Fruit fly (Drosophila melanogaster) whole organism, embryonic: ENCODE data around the gene CG7530.

Source experiments
- Atf-2 ChIP-seq: fragments of 200-800 bp; sonication (Bioruptor generic); optimal IDR thresholded peaks from 2 replicates; lab custom pipeline; 2016; ENCODE audit warnings: missing biosample characterization, missing genetic modification characterization
- Bgb ChIP-seq: fragments of 200-800 bp; sonication (Bioruptor generic); IDR thresholded peaks from 2 replicates; pipeline ENCODE4 v1.3.6; 2022; ENCODE audit warnings: missing biosample characterization, missing genetic modification characterization; ENCODE audit not compliant: partially characterized antibody
- CG10959 ChIP-seq: fragments of 200-800 bp; sonication (Bioruptor generic); IDR thresholded peaks from 2 replicates; pipeline ENCODE4 v1.3.6; 2022; ENCODE audit warnings: missing biosample characterization, missing genetic modification characterization
- CG11093 ChIP-seq: fragments of 200-800 bp; sonication (Bioruptor generic); IDR thresholded peaks from 3 replicates; pipeline ENCODE4 v1.3.6; 2022; ENCODE audit warnings: missing biosample characterization, missing genetic modification characterization
- CG11723 ChIP-seq: fragments of 200-800 bp; sonication (Bioruptor generic); optimal IDR thresholded peaks from 2 replicates; lab custom pipeline; 2017; ENCODE audit warnings: missing biosample characterization, mild to moderate bottlenecking, missing genetic modification characterization
- CG12104 ChIP-seq: fragments of 200-800 bp; sonication (Bioruptor generic); optimal IDR thresholded peaks from 3 replicates; lab custom pipeline; 2016; ENCODE audit warnings: missing biosample characterization, missing genetic modification characterization
- CG13287 ChIP-seq: fragments of 200-800 bp; sonication (Bioruptor generic); IDR thresholded peaks from 2 replicates; pipeline ENCODE4 v1.3.6; 2022; ENCODE audit warnings: missing biosample characterization, missing genetic modification characterization; ENCODE audit not compliant: partially characterized antibody
- CG15011 ChIP-seq: fragments of 200-800 bp; sonication (Bioruptor generic); optimal IDR thresholded peaks from 3 replicates; lab custom pipeline; 2018; ENCODE audit warnings: missing biosample characterization, mild to moderate bottlenecking, missing genetic modification characterization
- CG2116 ChIP-seq: fragments of 200-800 bp; sonication (Bioruptor generic); optimal IDR thresholded peaks from 3 replicates; lab custom pipeline; 2018; ENCODE audit warnings: missing biosample characterization, mild to moderate bottlenecking, missing genetic modification characterization
- CG2678 ChIP-seq: fragments of 200-800 bp; sonication (Bioruptor generic); optimal IDR thresholded peaks from 3 replicates; lab custom pipeline; 2019; ENCODE audit warnings: missing biosample characterization, mild to moderate bottlenecking, missing genetic modification characterization, moderate library complexity
- CG31388 ChIP-seq: fragments of 200-800 bp; sonication (Bioruptor generic); optimal IDR thresholded peaks from 2 replicates; lab custom pipeline; 2016; ENCODE audit warnings: missing biosample characterization, missing genetic modification characterization
- CG31441 ChIP-seq: fragments of 200-800 bp; sonication (Bioruptor generic); IDR thresholded peaks from 2 replicates; pipeline ENCODE4 v1.3.6; 2022; ENCODE audit warnings: missing biosample characterization, missing genetic modification characterization
- CG4404 ChIP-seq: fragments of 200-800 bp; sonication (Bioruptor generic); IDR thresholded peaks from 2 replicates; pipeline ENCODE4 v1.3.6; 2022; ENCODE audit warnings: missing biosample characterization, missing genetic modification characterization
- CG4854 ChIP-seq: fragments of 200-800 bp; sonication (Bioruptor generic); optimal IDR thresholded peaks from 2 replicates; lab custom pipeline; 2016; ENCODE audit warnings: missing biosample characterization, missing genetic modification characterization, inconsistent platforms
- CG7357 ChIP-seq: fragments of 200-800 bp; sonication (Bioruptor generic); IDR thresholded peaks from 3 replicates; pipeline ENCODE4 v1.3.6; 2022; ENCODE audit warnings: missing biosample characterization, missing genetic modification characterization
- CG7556 ChIP-seq: fragments of 200-800 bp; sonication (Bioruptor generic); optimal IDR thresholded peaks from 2 replicates; lab custom pipeline; 2017; ENCODE audit warnings: missing biosample characterization, mild to moderate bottlenecking, missing genetic modification characterization
- CG8388 ChIP-seq: fragments of 200-800 bp; sonication (Bioruptor generic); optimal IDR thresholded peaks from 2 replicates; lab custom pipeline; 2019; ENCODE audit warnings: missing biosample characterization, mild to moderate bottlenecking, missing genetic modification characterization, moderate library complexity
- CTCF ChIP-seq: fragments of 200-800 bp; sonication (Bioruptor generic); optimal IDR thresholded peaks from 2 replicates; lab custom pipeline; 2017; ENCODE audit warnings: missing biosample characterization, mild to moderate bottlenecking, missing genetic modification characterization, moderate library complexity
- Chrac-16 ChIP-seq: fragments of 200-800 bp; sonication (Bioruptor generic); optimal IDR thresholded peaks from 3 replicates; lab custom pipeline; 2016; ENCODE audit warnings: missing biosample characterization, missing genetic modification characterization
- E2f1 ChIP-seq: fragments of 200-800 bp; sonication (Bioruptor generic); IDR thresholded peaks from 2 replicates; pipeline ENCODE4 v1.3.6; 2022; ENCODE audit warnings: missing biosample characterization, missing genetic modification characterization
- HLH54F ChIP-seq: fragments of 200-800 bp; sonication (Bioruptor generic); optimal IDR thresholded peaks from 3 replicates; lab custom pipeline; 2016; ENCODE audit warnings: missing biosample characterization, missing genetic modification characterization
- HmgD ChIP-seq: fragments of 200-800 bp; sonication (Bioruptor generic); optimal IDR thresholded peaks from 3 replicates; lab custom pipeline; 2016; ENCODE audit warnings: missing biosample characterization, missing genetic modification characterization
- Hsf ChIP-seq: fragments of 200-800 bp; sonication (Bioruptor generic); optimal IDR thresholded peaks from 3 replicates; lab custom pipeline; 2016; ENCODE audit warnings: missing biosample characterization, missing genetic modification characterization
- MTF-1 ChIP-seq: fragments of 200-800 bp; sonication (Bioruptor generic); optimal IDR thresholded peaks from 2 replicates; lab custom pipeline; 2018; ENCODE audit warnings: missing biosample characterization, mild to moderate bottlenecking, missing genetic modification characterization, borderline replicate concordance
- Max ChIP-seq: fragments of 200-800 bp; sonication (Bioruptor generic); optimal IDR thresholded peaks from 2 replicates; lab custom pipeline; 2016; ENCODE audit warnings: missing biosample characterization, mild to moderate bottlenecking, missing genetic modification characterization
- Med ChIP-seq: fragments of 200-800 bp; sonication (Bioruptor generic); peaks from one replicate; lab custom pipeline; 2016; ENCODE audit warnings: missing biosample characterization, missing genetic modification characterization, mild to moderate bottlenecking, inconsistent platforms, moderate library complexity
- NK7.1 ChIP-seq: fragments of 200-800 bp; sonication (Bioruptor generic); optimal IDR thresholded peaks from 3 replicates; lab custom pipeline; 2016; ENCODE audit warnings: missing biosample characterization, missing genetic modification characterization
- Optix ChIP-seq: fragments of 200-800 bp; sonication (Bioruptor generic); IDR thresholded peaks from 3 replicates; pipeline ENCODE4 v1.3.6; 2022; ENCODE audit warnings: missing biosample characterization, missing genetic modification characterization
- Sry-β ChIP-seq: fragments of 200-800 bp; sonication (Bioruptor generic); optimal IDR thresholded peaks from 2 replicates; lab custom pipeline; 2018; ENCODE audit warnings: missing biosample characterization, mild to moderate bottlenecking, missing genetic modification characterization, moderate library complexity
- Taf1 ChIP-seq: fragments of 200-800 bp; sonication (Bioruptor generic); IDR thresholded peaks from 2 replicates; pipeline ENCODE4 v1.3.6; 2022; ENCODE audit warnings: missing biosample characterization, missing genetic modification characterization
- Usf ChIP-seq: fragments of 200-800 bp; sonication (Bioruptor generic); optimal IDR thresholded peaks from 2 replicates; lab custom pipeline; 2017; ENCODE audit warnings: missing genotype, missing biosample characterization, missing genetic modification characterization
- Vsx1 ChIP-seq: fragments of 200-800 bp; sonication (Bioruptor generic); optimal IDR thresholded peaks from 2 replicates; lab custom pipeline; 2017; ENCODE audit warnings: missing biosample characterization, mild to moderate bottlenecking, missing genetic modification characterization, missing genetic modification reagents
- ap ChIP-seq: fragments of 200-800 bp; sonication (Bioruptor generic); IDR thresholded peaks from 2 replicates; pipeline ENCODE4 v1.3.6; 2022; ENCODE audit warnings: missing biosample characterization, missing genetic modification characterization
- ato ChIP-seq: fragments of 200-800 bp; sonication (Bioruptor generic); IDR thresholded peaks from 2 replicates; pipeline ENCODE4 v1.3.6; 2022; ENCODE audit warnings: missing biosample characterization, missing genetic modification characterization; ENCODE audit not compliant: partially characterized antibody
- br ChIP-seq: fragments of >200 bp; optimal IDR thresholded peaks from 2 replicates; lab custom pipeline; 2017
- chif ChIP-seq, 2 experiments: fragments of 200-800 bp; sonication (Bioruptor generic); optimal IDR thresholded peaks; 3 replicates each; lab custom pipeline; 2016; ENCODE audit warnings: missing biosample characterization in 2 of 2, missing genetic modification characterization in 2 of 2
- chm ChIP-seq: fragments of 200-800 bp; sonication (Bioruptor generic); IDR thresholded peaks from 2 replicates; pipeline ENCODE4 v1.3.6; 2022; ENCODE audit warnings: missing biosample characterization, missing genetic modification characterization
- crol ChIP-seq: fragments of 200-800 bp; sonication (Bioruptor generic); IDR thresholded peaks from 2 replicates; pipeline ENCODE4 v1.3.6; 2022; ENCODE audit warnings: missing biosample characterization, missing genetic modification characterization
- dmrt99B ChIP-seq: fragments of 200-800 bp; sonication (Bioruptor generic); optimal IDR thresholded peaks from 2 replicates; lab custom pipeline; 2018; ENCODE audit warnings: missing biosample characterization, mild to moderate bottlenecking, missing genetic modification characterization, moderate library complexity
- fd64A ChIP-seq: fragments of 200-800 bp; sonication (Bioruptor generic); optimal IDR thresholded peaks from 3 replicates; lab custom pipeline; 2018; ENCODE audit warnings: missing biosample characterization, mild to moderate bottlenecking, missing genetic modification characterization
- fu2 ChIP-seq: fragments of 200-800 bp; sonication (Bioruptor generic); optimal IDR thresholded peaks from 2 replicates; lab custom pipeline; 2016; ENCODE audit warnings: missing biosample characterization, missing genetic modification characterization
- grn ChIP-seq: fragments of 200-800 bp; sonication (Bioruptor generic); optimal IDR thresholded peaks from 3 replicates; lab custom pipeline; 2017; ENCODE audit warnings: missing biosample characterization, missing genetic modification characterization
- gsb-n ChIP-seq: fragments of 200-800 bp; sonication (Bioruptor generic); optimal IDR thresholded peaks from 3 replicates; lab custom pipeline; 2018; ENCODE audit warnings: missing biosample characterization, mild to moderate bottlenecking, missing genetic modification characterization
- jing ChIP-seq: fragments of 200-800 bp; sonication (Bioruptor generic); optimal IDR thresholded peaks from 2 replicates; lab custom pipeline; 2018; ENCODE audit warnings: missing biosample characterization, mild to moderate bottlenecking, missing genetic modification characterization
- nerfin-2 ChIP-seq: fragments of 200-800 bp; sonication (Bioruptor generic); IDR thresholded peaks from 2 replicates; pipeline ENCODE4 v1.3.6; 2022; ENCODE audit warnings: missing biosample characterization, missing genetic modification characterization; ENCODE audit not compliant: partially characterized antibody
- onecut ChIP-seq: fragments of 200-800 bp; sonication (Bioruptor generic); IDR thresholded peaks from 2 replicates; pipeline ENCODE4 v1.3.6; 2022; ENCODE audit warnings: missing biosample characterization, missing genetic modification characterization
- otp ChIP-seq: fragments of 200-800 bp; sonication (Bioruptor generic); IDR thresholded peaks from 3 replicates; pipeline ENCODE4, ENCODE4 v1.3.6; 2022; ENCODE audit warnings: missing biosample characterization, missing genetic modification characterization
- peb ChIP-seq: fragments of 200-800 bp; sonication (Bioruptor generic); IDR thresholded peaks from 2 replicates; pipeline ENCODE4 v1.3.6; 2022; ENCODE audit warnings: missing biosample characterization, missing genetic modification characterization
- ro ChIP-seq: fragments of 200-800 bp; sonication (Bioruptor generic); IDR thresholded peaks from 2 replicates; pipeline ENCODE4 v1.3.6; 2022; ENCODE audit warnings: missing biosample characterization, missing genetic modification characterization
- sens ChIP-seq: fragments of 200-800 bp; sonication (Bioruptor generic); peaks from one replicate; lab custom pipeline; 2016; ENCODE audit warnings: missing biosample characterization, missing genetic modification characterization
- sens-2 ChIP-seq: fragments of 200-800 bp; sonication (Bioruptor generic); IDR thresholded peaks from 2 replicates; pipeline ENCODE4 v1.3.6; 2022; ENCODE audit warnings: missing biosample characterization, missing genetic modification characterization
- tap ChIP-seq: fragments of 200-800 bp; optimal IDR thresholded peaks from 3 replicates; lab custom pipeline; 2019; ENCODE audit warnings: missing biosample characterization, mild to moderate bottlenecking, missing genetic modification characterization, moderate library complexity

Gene CG7530

dm6 chr3R:14674762-14675161 lies 56.5 kb downstream of the CG7530 start (continued):
- no peak for TF ChIP-seq HLH54F (GFP tag; lab: Kevin White, UChicago)
- peak; percentile 58; the same call in 1 of the 2 replicates for TF ChIP-seq chm (GFP tag; lab: Robert Waterston, UW)
- TF ChIP-seq fu2: no peak
- peak; percentile 63; the same call in 1 of the 2 replicates for TF ChIP-seq ro (GFP tag; lab: Robert Waterston, UW)
- no peak for TF ChIP-seq nerfin-2 (GFP tag; lab: Robert Waterston, UW)
- TF ChIP-seq HmgD (GFP tag; lab: Kevin White, UChicago): no peak
- peak; percentile 86 for TF ChIP-seq Med (GFP tag; lab: Kevin White, UChicago)
- TF ChIP-seq sens (GFP tag; lab: Kevin White, UChicago): peak; percentile 94
- TF ChIP-seq CG7556 (GFP tag; lab: Kevin White, UChicago): peak; percentile 68
- no peak for TF ChIP-seq CG13287 (GFP tag; lab: Robert Waterston, UW)
- TF ChIP-seq otp (GFP tag; lab: Robert Waterston, UW): peak; percentile 73
- TF ChIP-seq chif (GFP tag; optimal IDR thresholded peaks at IDR 0.05; lab: Kevin White, UChicago): peak; percentile 55 to 80
- TF ChIP-seq dmrt99B: peak; percentile 65
- TF ChIP-seq Atf-2 (GFP tag; lab: Kevin White, UChicago): peak; percentile 28
- peak; percentile 61; the same call in 2 of the 3 replicates for TF ChIP-seq CG7357 (GFP tag; lab: Robert Waterston, UW)
- peak; percentile 63; the same call in 1 of the 3 replicates for TF ChIP-seq CG11093 (GFP tag; lab: Robert Waterston, UW)
- TF ChIP-seq Max (GFP tag; lab: Kevin White, UChicago): peak; percentile 35
- peak; percentile 4 for TF ChIP-seq fd64A (GFP tag; lab: Kevin White, UChicago)
- peak; percentile 63 for TF ChIP-seq CG2678 (tag; lab: Kevin White, UChicago)
- peak; percentile 20 for TF ChIP-seq Sry-β
- TF ChIP-seq CG4404 (GFP tag; lab: Robert Waterston, UW): peak; percentile 93
- TF ChIP-seq peb (GFP tag; lab: Robert Waterston, UW): peak; percentile 62; the same call in 1 of the 2 replicates
- peak; percentile 91 for TF ChIP-seq CG10959 (GFP tag; lab: Robert Waterston, UW)
- TF ChIP-seq Hsf (GFP tag; lab: Kevin White, UChicago): peak; percentile 60
- no peak for TF ChIP-seq br
- TF ChIP-seq CG31388 (GFP tag; lab: Kevin White, UChicago): peak; percentile 37
- no peak for TF ChIP-seq crol (GFP tag; lab: Robert Waterston, UW)
- peak; percentile 40 for TF ChIP-seq MTF-1
- TF ChIP-seq grn: peak; percentile 4
- TF ChIP-seq CG12104 (GFP tag; lab: Kevin White, UChicago): peak; percentile 54
- TF ChIP-seq CG31441 (GFP tag; lab: Robert Waterston, UW): peak; percentile 86
- no peak for TF ChIP-seq Vsx1 (GFP tag; lab: Kevin White, UChicago)
- peak; percentile 76 for TF ChIP-seq gsb-n (tag; lab: Kevin White, UChicago)
- peak; percentile 62 for TF ChIP-seq E2f1 (GFP tag; lab: Robert Waterston, UW)
- TF ChIP-seq ap (GFP tag; lab: Robert Waterston, UW): 0 out of 2 replicates have a peak, but pooled peaks have one; percentile 17
- TF ChIP-seq jing (GFP tag; lab: Kevin White, UChicago): peak; percentile 21
- TF ChIP-seq Usf (GFP tag; lab: Kevin White, UChicago): no peak
- peak; percentile 50 for TF ChIP-seq onecut (GFP tag; lab: Robert Waterston, UW)
- TF ChIP-seq CTCF (GFP tag; lab: Kevin White, UChicago): no peak
- TF ChIP-seq CG15011: peak; percentile 17
- no peak for TF ChIP-seq CG2116
- TF ChIP-seq NK7.1: no peak
- peak; percentile 83 for TF ChIP-seq sens-2 (GFP tag; lab: Robert Waterston, UW)
- peak; percentile 60 for TF ChIP-seq Chrac-16 (GFP tag; lab: Kevin White, UChicago)
- TF ChIP-seq Taf1 (GFP tag; lab: Robert Waterston, UW): no peak
- TF ChIP-seq tap (tag; lab: Kevin White, UChicago): peak; percentile 47
- TF ChIP-seq CG4854 (GFP tag; lab: Kevin White, UChicago): peak; percentile 34
- TF ChIP-seq Optix (GFP tag; lab: Robert Waterston, UW): peak; percentile 51; the same call in 1 of the 3 replicates
- no peak for TF ChIP-seq Bgb (GFP tag; lab: Robert Waterston, UW)
- no peak for TF ChIP-seq ato (GFP tag; lab: Robert Waterston, UW)
- peak; percentile 29 for TF ChIP-seq CG11723
- TF ChIP-seq CG8388 (GFP tag; lab: Kevin White, UChicago): peak; percentile 66
